Worm (Caenorhabditis elegans) whole organism, L4/young adult: Measurements from ENCODE around the gene F18A1.7.

Experiments used
- dao-5 ChIP-seq: sonication (generic microtip); optimal IDR thresholded peaks from 2 replicates; lab custom pipeline; 2016; ENCODE audit warnings: missing genotype, missing genetic modification characterization, moderate library complexity, missing compliant biosample characterization
- him-1 ChIP-seq: sonication (generic microtip); optimal IDR thresholded peaks from 2 replicates; lab custom pipeline; 2016; ENCODE audit warnings: missing genotype, missing genetic modification reagents, missing genetic modification characterization, missing compliant biosample characterization

DNA sequence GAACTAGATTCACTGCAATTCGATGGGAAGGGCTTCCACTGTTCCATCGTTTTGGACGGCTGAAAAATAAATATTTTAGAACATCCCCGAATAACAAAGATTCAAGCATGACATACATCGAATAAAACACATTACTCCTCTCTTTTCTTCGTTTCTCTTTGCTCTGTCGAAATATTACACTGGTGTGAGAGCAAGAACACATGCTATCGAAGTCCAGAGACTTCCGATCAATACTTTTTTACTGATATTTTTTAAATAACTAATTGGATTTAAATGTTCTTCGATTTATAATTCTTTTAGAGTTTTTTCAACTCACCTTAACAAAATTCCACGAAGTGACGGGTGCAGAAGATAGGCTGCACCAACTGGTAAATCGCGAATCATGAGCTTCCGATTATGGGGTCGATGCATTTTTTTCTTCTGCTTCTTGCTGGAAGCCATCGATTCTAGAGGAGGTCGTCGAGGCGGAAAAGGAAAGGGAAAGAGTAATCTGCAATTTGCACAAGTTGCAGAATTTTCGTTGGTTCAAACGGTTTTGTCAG, 50.2 kb downstream of the F18A1.7 start, which contains the start of the genes oig-4 and R07G3.7:
- no peak for TF ChIP-seq him-1 (tag; lab: Kevin White, UChicago)
- TF ChIP-seq dao-5 = no peak
